Fruit fly (Drosophila melanogaster) whole organism, embryonic: ENCODE results near the gene Irbp18.

Source experiments
- Abd-B ChIP-seq: fragments of 200-800 bp; sonication (Bioruptor generic); optimal IDR thresholded peaks from 2 replicates; lab custom pipeline; 2018; ENCODE audit warnings: missing biosample characterization, mild to moderate bottlenecking, missing genetic modification characterization, moderate library complexity
- Ada2b ChIP-seq: fragments of 200-800 bp; sonication (Bioruptor generic); IDR thresholded peaks from 2 replicates; pipeline ENCODE4 v1.3.6; 2022; ENCODE audit warnings: missing biosample characterization, missing genetic modification characterization
- Atf-2 ChIP-seq: fragments of 200-800 bp; sonication (Bioruptor generic); optimal IDR thresholded peaks from 2 replicates; lab custom pipeline; 2016; ENCODE audit warnings: missing biosample characterization, missing genetic modification characterization
- B-H1 ChIP-seq: fragments of 200-800 bp; sonication (Bioruptor generic); IDR thresholded peaks from 3 replicates; pipeline ENCODE4 v1.3.6; 2022; ENCODE audit warnings: missing biosample characterization, missing genetic modification characterization
- CG10462 ChIP-seq: fragments of 200-800 bp; sonication (Bioruptor generic); optimal IDR thresholded peaks from 2 replicates; lab custom pipeline; 2016; ENCODE audit warnings: missing biosample characterization, missing genetic modification characterization
- CG10959 ChIP-seq: fragments of 200-800 bp; sonication (Bioruptor generic); IDR thresholded peaks from 2 replicates; pipeline ENCODE4 v1.3.6; 2022; ENCODE audit warnings: missing biosample characterization, missing genetic modification characterization
- CG11093 ChIP-seq: fragments of 200-800 bp; sonication (Bioruptor generic); IDR thresholded peaks from 3 replicates; pipeline ENCODE4 v1.3.6; 2022; ENCODE audit warnings: missing biosample characterization, missing genetic modification characterization
- CG12104 ChIP-seq: fragments of 200-800 bp; sonication (Bioruptor generic); optimal IDR thresholded peaks from 3 replicates; lab custom pipeline; 2016; ENCODE audit warnings: missing biosample characterization, missing genetic modification characterization
- CG12769 ChIP-seq: fragments of 200-800 bp; sonication (Bioruptor generic); optimal IDR thresholded peaks from 2 replicates; lab custom pipeline; 2019; ENCODE audit warnings: missing biosample characterization, mild to moderate bottlenecking, missing genetic modification characterization, moderate library complexity
- CG15011 ChIP-seq: fragments of 200-800 bp; sonication (Bioruptor generic); optimal IDR thresholded peaks from 3 replicates; lab custom pipeline; 2018; ENCODE audit warnings: missing biosample characterization, mild to moderate bottlenecking, missing genetic modification characterization
- CG16815 ChIP-seq: fragments of 200-800 bp; sonication (Bioruptor generic); optimal IDR thresholded peaks from 3 replicates; lab custom pipeline; 2017; ENCODE audit warnings: missing biosample characterization, mild to moderate bottlenecking, missing genetic modification characterization
- CG17186 ChIP-seq: fragments of 200-800 bp; sonication (Bioruptor generic); optimal IDR thresholded peaks from 3 replicates; lab custom pipeline; 2017; ENCODE audit warnings: missing biosample characterization, missing genetic modification reagents, missing genetic modification characterization
- CG17328 ChIP-seq: fragments of 200-800 bp; sonication (Bioruptor generic); IDR thresholded peaks from 2 replicates; pipeline ENCODE4 v1.3.6; 2022; ENCODE audit warnings: missing biosample characterization, missing genetic modification characterization
- CG17802 ChIP-seq: fragments of 200-800 bp; sonication (Bioruptor generic); optimal IDR thresholded peaks from 2 replicates; lab custom pipeline; 2018; ENCODE audit warnings: missing biosample characterization, mild to moderate bottlenecking, missing genetic modification characterization, moderate library complexity
- CG17912 ChIP-seq: fragments of 200-800 bp; sonication (Bioruptor generic); optimal IDR thresholded peaks from 2 replicates; lab custom pipeline; 2018; ENCODE audit warnings: missing biosample characterization, mild to moderate bottlenecking, missing genetic modification characterization
- CG2129 ChIP-seq: fragments of 200-800 bp; sonication (Bioruptor generic); IDR thresholded peaks from 2 replicates; pipeline ENCODE4 v1.3.6; 2022; ENCODE audit warnings: missing biosample characterization, missing genetic modification characterization; ENCODE audit not compliant: partially characterized antibody
- CG32772 ChIP-seq: fragments of 200-800 bp; sonication (Bioruptor generic); IDR thresholded peaks from 2 replicates; pipeline ENCODE4 v1.3.6; 2022; ENCODE audit warnings: missing biosample characterization, missing genetic modification characterization
- CG34224 ChIP-seq: fragments of 200-800 bp; sonication (Bioruptor generic); IDR thresholded peaks from 3 replicates; pipeline ENCODE4 v1.3.6; 2022; ENCODE audit warnings: missing biosample characterization, missing genetic modification characterization; ENCODE audit not compliant: partially characterized antibody
- CG3838 ChIP-seq: fragments of 200-800 bp; sonication (Bioruptor generic); optimal IDR thresholded peaks from 3 replicates; lab custom pipeline; 2016; ENCODE audit warnings: missing biosample characterization, missing genetic modification characterization
- CG6689 ChIP-seq: fragments of 200-800 bp; sonication (Bioruptor generic); IDR thresholded peaks from 2 replicates; pipeline ENCODE4 v1.3.6; 2022; ENCODE audit warnings: missing biosample characterization, missing genetic modification characterization
- CG8089 ChIP-seq: fragments of 200-800 bp; sonication (Bioruptor generic); optimal IDR thresholded peaks from 3 replicates; lab custom pipeline; 2016; ENCODE audit warnings: missing biosample characterization, missing genetic modification characterization
- ERR ChIP-seq: fragments of 200-800 bp; sonication (Bioruptor generic); optimal IDR thresholded peaks from 2 replicates; lab custom pipeline; 2016; ENCODE audit warnings: missing biosample characterization, missing genetic modification characterization
- Gug ChIP-seq: fragments of 200-800 bp; sonication (Bioruptor generic); IDR thresholded peaks from 4 replicates; pipeline ENCODE4 v1.3.6; 2022; ENCODE audit warnings: missing biosample characterization, missing genetic modification characterization
- HmgD ChIP-seq: fragments of 200-800 bp; sonication (Bioruptor generic); optimal IDR thresholded peaks from 3 replicates; lab custom pipeline; 2016; ENCODE audit warnings: missing biosample characterization, missing genetic modification characterization
- Hr3 ChIP-seq: fragments of 200-800 bp; sonication (Bioruptor generic); optimal IDR thresholded peaks from 3 replicates; lab custom pipeline; 2016; ENCODE audit warnings: missing biosample characterization, missing genetic modification characterization
- Hr78 ChIP-seq, 2 experiments: fragments of 200-800 bp in 1 of 2; fragments of >200 bp in 1 of 2; sonication (Bioruptor generic) in 1 of 2; optimal IDR thresholded peaks; 2 replicates each; lab custom pipeline; 2017 to 2019; ENCODE audit warnings: missing biosample characterization in 2 of 2, missing genetic modification characterization in 2 of 2, mild to moderate bottlenecking in 1 of 2, moderate library complexity in 1 of 2
- MTF-1 ChIP-seq: fragments of 200-800 bp; sonication (Bioruptor generic); optimal IDR thresholded peaks from 2 replicates; lab custom pipeline; 2018; ENCODE audit warnings: missing biosample characterization, mild to moderate bottlenecking, missing genetic modification characterization, borderline replicate concordance
- NFAT ChIP-seq: fragments of 200-800 bp; sonication (Bioruptor generic); IDR thresholded peaks from 2 replicates; pipeline ENCODE4 v1.3.6; 2022; ENCODE audit warnings: missing biosample characterization, missing genetic modification characterization
- NfI ChIP-seq: fragments of 200-800 bp; sonication (Bioruptor generic); optimal IDR thresholded peaks from 3 replicates; lab custom pipeline; 2018; ENCODE audit warnings: missing biosample characterization, mild to moderate bottlenecking, missing genetic modification characterization, moderate library complexity
- Oli ChIP-seq: fragments of 200-800 bp; sonication (Bioruptor generic); optimal IDR thresholded peaks from 2 replicates; lab custom pipeline; 2018; ENCODE audit warnings: missing biosample characterization, mild to moderate bottlenecking, missing genetic modification characterization, moderate library complexity
- TFAM ChIP-seq: fragments of 200-800 bp; sonication (Bioruptor generic); optimal IDR thresholded peaks from 2 replicates; lab custom pipeline; 2017; ENCODE audit warnings: missing biosample characterization, missing genetic modification characterization, inconsistent platforms
- YL-1 ChIP-seq: fragments of 200-800 bp; sonication (Bioruptor generic); optimal IDR thresholded peaks from 3 replicates; lab custom pipeline; 2017; ENCODE audit warnings: missing biosample characterization, mild to moderate bottlenecking, missing genetic modification characterization
- ab ChIP-seq: fragments of 200-800 bp; sonication (Bioruptor generic); optimal IDR thresholded peaks from 2 replicates; lab custom pipeline; 2016; ENCODE audit warnings: missing biosample characterization, missing genetic modification characterization
- ap ChIP-seq: fragments of 200-800 bp; sonication (Bioruptor generic); IDR thresholded peaks from 2 replicates; pipeline ENCODE4 v1.3.6; 2022; ENCODE audit warnings: missing biosample characterization, missing genetic modification characterization
- ci ChIP-seq: fragments of 200-800 bp; sonication (Bioruptor generic); IDR thresholded peaks from 3 replicates; pipeline ENCODE4 v1.3.6; 2022; ENCODE audit warnings: missing biosample characterization, missing genetic modification characterization
- dmrt11E ChIP-seq: fragments of 200-800 bp; sonication (Bioruptor generic); optimal IDR thresholded peaks from 3 replicates; lab custom pipeline; 2018; ENCODE audit warnings: missing biosample characterization, mild to moderate bottlenecking, missing genetic modification characterization, moderate library complexity
- gro ChIP-seq: fragments of 200-800 bp; sonication (Bioruptor generic); optimal IDR thresholded peaks from 2 replicates; lab custom pipeline; 2016; ENCODE audit warnings: missing biosample characterization, missing genetic modification characterization
- gsb ChIP-seq: fragments of 200-800 bp; sonication (Bioruptor generic); IDR thresholded peaks from 2 replicates; pipeline ENCODE4 v1.3.6; 2022; ENCODE audit warnings: missing biosample characterization, missing genetic modification characterization
- jigr1 ChIP-seq: fragments of 200-800 bp; sonication (Bioruptor generic); IDR thresholded peaks from 3 replicates; pipeline ENCODE4 v1.3.6; 2022; ENCODE audit warnings: missing biosample characterization, missing genetic modification characterization
- lola ChIP-seq, 3 experiments: fragments of >200 bp in 2 of 3; fragments of 200-800 bp in 1 of 3; sonication (Bioruptor generic) in 1 of 3; optimal IDR thresholded peaks; 2 replicates each; lab custom pipeline; 2017 to 2019; ENCODE audit warnings: missing biosample characterization in 3 of 3, missing genetic modification characterization in 3 of 3, mild to moderate bottlenecking in 1 of 3, moderate library complexity in 1 of 3
- lov ChIP-seq, 2 experiments: fragments of 200-800 bp in 1 of 2; fragments of >200 bp in 1 of 2; sonication (Bioruptor generic) in 1 of 2; IDR thresholded peaks in 1 of 2; optimal IDR thresholded peaks in 1 of 2; 2 replicates in 1 of 2; 3 replicates in 1 of 2; pipeline versions ENCODE4 v1.3.6 to Lab custom; 2017 to 2022; ENCODE audit warnings: missing biosample characterization in 1 of 2, missing genetic modification characterization in 1 of 2
- maf-S ChIP-seq: fragments of 200-800 bp; sonication (Bioruptor generic); optimal IDR thresholded peaks from 2 replicates; lab custom pipeline; 2016; ENCODE audit warnings: missing biosample characterization, missing genetic modification characterization
- pros ChIP-seq: fragments of 200-800 bp; sonication (Bioruptor generic); optimal IDR thresholded peaks from 3 replicates; lab custom pipeline; 2019; ENCODE audit warnings: missing biosample characterization, mild to moderate bottlenecking, missing genetic modification characterization, moderate library complexity
- sc ChIP-seq, 3 experiments: fragments of >200 bp in 2 of 3; fragments of 200-800 bp in 1 of 3; sonication (Bioruptor generic) in 1 of 3; optimal IDR thresholded peaks; 2 replicates in 2 of 3; 3 replicates in 1 of 3; lab custom pipeline; 2017; ENCODE audit warnings: mild to moderate bottlenecking in 1 of 3, missing biosample characterization in 1 of 3, missing genetic modification characterization in 1 of 3, missing genetic modification reagents in 1 of 3
- shn ChIP-seq: fragments of 200-800 bp; sonication (Bioruptor generic); optimal IDR thresholded peaks from 3 replicates; lab custom pipeline; 2016; ENCODE audit warnings: missing biosample characterization, missing genetic modification characterization
- tin ChIP-seq: fragments of 200-800 bp; sonication (Bioruptor generic); optimal IDR thresholded peaks from 3 replicates; lab custom pipeline; 2016; ENCODE audit warnings: missing biosample characterization, missing genetic modification characterization
- tna ChIP-seq: fragments of 200-800 bp; sonication (Bioruptor generic); IDR thresholded peaks from 2 replicates; pipeline ENCODE4 v1.3.6; 2022; ENCODE audit warnings: missing biosample characterization, missing genetic modification characterization; ENCODE audit not compliant: partially characterized antibody
- trem ChIP-seq: fragments of 200-800 bp; optimal IDR thresholded peaks from 3 replicates; lab custom pipeline; 2019; ENCODE audit warnings: missing biosample characterization, mild to moderate bottlenecking, missing genetic modification characterization, moderate library complexity
- yki ChIP-seq: fragments of >200 bp; optimal IDR thresholded peaks from 3 replicates; lab custom pipeline; 2018

Irbp18 gene

dm6 chr3L:11061200-11061599, 36.8 kb downstream of the Irbp18 start, which contains the start of the genes CG6321 and Blos2 (continued):
- TF ChIP-seq lola (GFP tag; optimal IDR thresholded peaks at IDR 0.05; lab: Kevin White, UChicago) (peak in 1 of 3 experiments; percentile 72), Atf-2 (GFP tag; lab: Kevin White, UChicago) (peak; percentile 11), tna (no peak), CG17912 (GFP tag; lab: Kevin White, UChicago) (no peak), CG16815 (GFP tag; lab: Kevin White, UChicago) (peak; percentile 42), CG17186 (no peak), CG32772 (0 out of 2 replicates have a peak, but pooled peaks have one; percentile 5), trem (tag; lab: Kevin White, UChicago) (peak; percentile 68), CG11093 (GFP tag; lab: Robert Waterston, UW) (peak; percentile 16; the same call in 1 of the 3 replicates), yki (lab: Kevin White, UChicago) (no peak), sc (optimal IDR thresholded peaks at IDR 0.05; lab: Kevin White, UChicago) (no peak), sc (GFP tag; optimal IDR thresholded peaks at IDR 0.05; lab: Kevin White, UChicago) (peak; percentile 22), CG2129 (GFP tag; lab: Robert Waterston, UW) (no peak), CG17802 (tag; lab: Kevin White, UChicago) (no peak), NFAT (GFP tag; lab: Robert Waterston, UW) (peak; percentile 45; the same call in 1 of the 2 replicates), jigr1 (GFP tag; lab: Robert Waterston, UW) (no peak), CG17328 (peak; percentile 75), CG8089 (GFP tag; lab: Kevin White, UChicago) (no peak), YL-1 (GFP tag; lab: Kevin White, UChicago) (peak; percentile 21), Abd-B (GFP tag; lab: Kevin White, UChicago) (peak; percentile 76), ab (GFP tag; lab: Kevin White, UChicago) (no peak), CG10959 (GFP tag; lab: Robert Waterston, UW) (peak; percentile 27; the same call in 1 of the 2 replicates), lov (optimal IDR thresholded peaks at IDR 0.05; lab: Kevin White, UChicago) (no peak), lov (GFP tag; IDR thresholded peaks at IDR 0.05; lab: Robert Waterston, UW) (0 out of 3 replicates have a peak, but pooled peaks have one; percentile 37), maf-S (GFP tag; lab: Kevin White, UChicago) (no peak), Hr78 (GFP tag; optimal IDR thresholded peaks at IDR 0.05; lab: Kevin White, UChicago) (peak in 1 of 2 experiments; percentile 31), CG15011 (GFP tag; lab: Kevin White, UChicago) (peak; percentile 61), gsb (peak; percentile 74), Hr3 (peak; percentile 69), dmrt11E (peak; percentile 75), shn (no peak), pros (GFP tag; lab: Kevin White, UChicago) (no peak), MTF-1 (peak; percentile 6), TFAM (no peak), gro (GFP tag; lab: Kevin White, UChicago) (peak; percentile 5), CG12769 (peak; percentile 79), ci (GFP tag; lab: Robert Waterston, UW) (peak; percentile 57; the same call in 2 of the 3 replicates), ERR (no peak), HmgD (no peak), NfI (GFP tag; lab: Kevin White, UChicago) (peak; percentile 66), CG12104 (GFP tag; lab: Kevin White, UChicago) (peak; percentile 68), tin (GFP tag; lab: Kevin White, UChicago) (peak; percentile 61), ap (GFP tag; lab: Robert Waterston, UW) (peak; percentile 23; the same call in 1 of the 2 replicates), Ada2b (GFP tag; lab: Robert Waterston, UW) (peak; percentile 60; the same call in 1 of the 2 replicates), CG10462 (GFP tag; lab: Kevin White, UChicago) (no peak), Oli (tag; lab: Kevin White, UChicago) (peak; percentile 78), Gug (GFP tag; lab: Robert Waterston, UW) (0 out of 4 replicates have a peak, but pooled peaks have one; percentile 37), CG3838 (peak; percentile 37), CG6689 (GFP tag; lab: Robert Waterston, UW) (peak; percentile 72), B-H1 (GFP tag; lab: Robert Waterston, UW) (peak; percentile 27; the same call in 1 of the 3 replicates), CG34224 (GFP tag; lab: Robert Waterston, UW) (no peak)
